Fruit fly (Drosophila melanogaster) whole organism, adult: ENCODE data around the gene Ada.

Experiments used
- CG11617 ChIP-seq: fragments of 200-800 bp; sonication (Bioruptor generic); optimal IDR thresholded peaks from 2 replicates; lab custom pipeline; 2017; ENCODE audit warnings: mild to moderate bottlenecking, missing biosample characterization, missing genetic modification reagents, missing genetic modification characterization
- CG12768 ChIP-seq: fragments of 200-800 bp; sonication (Bioruptor generic); optimal IDR thresholded peaks from 2 replicates; lab custom pipeline; 2017; ENCODE audit warnings: missing biosample characterization, missing genetic modification characterization, mild to moderate bottlenecking, moderate library complexity, missing genetic modification reagents
- CG14711 ChIP-seq: fragments of 200-800 bp; sonication (Bioruptor generic); optimal IDR thresholded peaks from 2 replicates; lab custom pipeline; 2018; ENCODE audit warnings: missing biosample characterization, mild to moderate bottlenecking, missing genetic modification characterization, moderate library complexity
- CG1620 ChIP-seq: fragments of 200-800 bp; sonication (Bioruptor generic); optimal IDR thresholded peaks from 2 replicates; lab custom pipeline; 2016; ENCODE audit warnings: missing biosample characterization, missing genetic modification characterization
- CG33017 ChIP-seq: fragments of 200-800 bp; sonication (Bioruptor generic); optimal IDR thresholded peaks from 2 replicates; lab custom pipeline; 2018; ENCODE audit warnings: missing biosample characterization, mild to moderate bottlenecking, missing genetic modification characterization, moderate library complexity
- CG5204 ChIP-seq: fragments of 200-800 bp; sonication (Bioruptor generic); optimal IDR thresholded peaks from 2 replicates; lab custom pipeline; 2016; ENCODE audit warnings: missing biosample characterization, missing genetic modification characterization
- CG7045 ChIP-seq: fragments of 200-800 bp; sonication (Bioruptor generic); optimal IDR thresholded peaks from 2 replicates; lab custom pipeline; 2017; ENCODE audit warnings: missing biosample characterization, mild to moderate bottlenecking, missing genetic modification characterization
- CG7101 ChIP-seq: fragments of 200-800 bp; sonication (Bioruptor generic); optimal IDR thresholded peaks from 2 replicates; lab custom pipeline; 2018; ENCODE audit warnings: missing biosample characterization, mild to moderate bottlenecking, missing genetic modification characterization, moderate library complexity
- Clk ChIP-seq: fragments of 200-800 bp; sonication (Bioruptor generic); optimal IDR thresholded peaks from 2 replicates; lab custom pipeline; 2017; ENCODE audit warnings: missing biosample characterization, missing genetic modification characterization
- Crg-1 ChIP-seq: fragments of 200-800 bp; sonication (Bioruptor generic); optimal IDR thresholded peaks from 2 replicates; lab custom pipeline; 2016; ENCODE audit warnings: missing biosample characterization, missing genetic modification characterization
- Hr96 ChIP-seq: fragments of 200-800 bp; sonication (Bioruptor generic); optimal IDR thresholded peaks from 2 replicates; lab custom pipeline; 2016; ENCODE audit warnings: missing biosample characterization, missing genetic modification characterization
- Mnt ChIP-seq: fragments of 200-800 bp; sonication (Bioruptor generic); optimal IDR thresholded peaks from 2 replicates; lab custom pipeline; 2016; ENCODE audit warnings: missing biosample characterization, mild to moderate bottlenecking, missing genetic modification characterization
- bab1 ChIP-seq: fragments of 200-800 bp; sonication (Bioruptor generic); optimal IDR thresholded peaks from 3 replicates; lab custom pipeline; 2019; ENCODE audit warnings: missing biosample characterization, mild to moderate bottlenecking, missing genetic modification characterization, moderate library complexity
- cic ChIP-seq: fragments of 200-800 bp; sonication (Bioruptor generic); optimal IDR thresholded peaks from 2 replicates; lab custom pipeline; 2017; ENCODE audit warnings: missing biosample characterization, mild to moderate bottlenecking, missing genetic modification characterization, moderate library complexity
- cnc ChIP-seq, 2 experiments: fragments of >200 bp; optimal IDR thresholded peaks; 2 replicates each; lab custom pipeline; 2017
- kay ChIP-seq: fragments of 200-800 bp; sonication (Bioruptor generic); peaks from one replicate; lab custom pipeline; 2016; ENCODE audit warnings: missing biosample characterization, missing genetic modification characterization, borderline replicate concordance
- ovo ChIP-seq: fragments of 200-800 bp; sonication (Bioruptor generic); optimal IDR thresholded peaks from 2 replicates; lab custom pipeline; 2016; ENCODE audit warnings: missing biosample characterization, missing genetic modification characterization
- pad ChIP-seq: fragments of 200-800 bp; sonication (Bioruptor generic); optimal IDR thresholded peaks from 3 replicates; lab custom pipeline; 2017; ENCODE audit warnings: missing biosample characterization, missing genetic modification characterization, mild to moderate bottlenecking, moderate library complexity, missing genetic modification reagents
- tj ChIP-seq: fragments of 200-800 bp; sonication (Bioruptor generic); optimal IDR thresholded peaks from 3 replicates; lab custom pipeline; 2017; ENCODE audit warnings: missing biosample characterization, mild to moderate bottlenecking, missing genetic modification characterization, moderate library complexity
- toe ChIP-seq: fragments of 200-800 bp; sonication (Bioruptor generic); optimal IDR thresholded peaks from 2 replicates; lab custom pipeline; 2016; ENCODE audit warnings: missing biosample characterization, missing genetic modification characterization

Ada gene

dm6 chr3R:9055119-9056105 is 9.6 kb upstream of the Ada start:
- TF ChIP-seq ovo (GFP tag; lab: Kevin White, UChicago) (no peak), pad (GFP tag; lab: Kevin White, UChicago) (peak; percentile 9), CG14711 (peak; percentile 83), tj (GFP tag; lab: Kevin White, UChicago) (peak; percentile 86), Clk (GFP tag; lab: Kevin White, UChicago) (no peak), CG5204 (peak; percentile 43), CG12768 (GFP tag; lab: Kevin White, UChicago) (no peak), CG7045 (GFP tag; lab: Kevin White, UChicago) (peak; percentile 77), CG1620 (GFP tag; lab: Kevin White, UChicago) (peak; percentile 59), CG11617 (peak; percentile 44), CG33017 (tag; lab: Kevin White, UChicago) (peak; percentile 73), CG7101 (peak; percentile 79), toe (peak; percentile 14), cnc (optimal IDR thresholded peaks at IDR 0.05; lab: Kevin White, UChicago) (no peak), cic (GFP tag; lab: Kevin White, UChicago) (no peak), bab1 (peak; percentile 89), Hr96 (GFP tag; lab: Kevin White, UChicago) (peak; percentile 52), Crg-1 (GFP tag; lab: Kevin White, UChicago) (no peak), Mnt (GFP tag; lab: Kevin White, UChicago) (peak; percentile 62), kay (GFP tag; lab: Kevin White, UChicago) (peak; percentile 92)

dm6 chr3R:9056409-9057031 is 8.5 kb upstream of the Ada start:
- TF ChIP-seq CG11617 (no peak), tj (GFP tag; lab: Kevin White, UChicago) (no peak), bab1 (no peak), CG5204 (no peak), CG1620 (GFP tag; lab: Kevin White, UChicago) (no peak), CG33017 (tag; lab: Kevin White, UChicago) (peak; percentile 31), pad (GFP tag; lab: Kevin White, UChicago) (peak; percentile 90), CG7045 (GFP tag; lab: Kevin White, UChicago) (no peak), kay (GFP tag; lab: Kevin White, UChicago) (peak; percentile 83), Clk (GFP tag; lab: Kevin White, UChicago) (no peak), CG7101 (no peak), cic (GFP tag; lab: Kevin White, UChicago) (no peak), Hr96 (GFP tag; lab: Kevin White, UChicago) (peak; percentile 50), toe (no peak), Mnt (GFP tag; lab: Kevin White, UChicago) (peak; percentile 37), ovo (GFP tag; lab: Kevin White, UChicago) (peak; percentile 40), cnc (optimal IDR thresholded peaks at IDR 0.05; lab: Kevin White, UChicago) (no peak), CG12768 (GFP tag; lab: Kevin White, UChicago) (no peak), Crg-1 (GFP tag; lab: Kevin White, UChicago) (no peak), CG14711 (no peak)

- TF ChIP-seq CG7045 (GFP tag; lab: Kevin White, UChicago) (no peak), cnc (optimal IDR thresholded peaks at IDR 0.05; lab: Kevin White, UChicago) (no peak), tj (GFP tag; lab: Kevin White, UChicago) (no peak), pad (GFP tag; lab: Kevin White, UChicago) (no peak), kay (GFP tag; lab: Kevin White, UChicago) (no peak), bab1 (no peak), Crg-1 (GFP tag; lab: Kevin White, UChicago) (no peak), Mnt (GFP tag; lab: Kevin White, UChicago) (no peak)
Observed at dm6 chr3R:9057032-9057397, 8.0 kb upstream of the Ada start.

dm6 chr3R:9057398-9058058 is 7.5 kb upstream of the Ada start:
- peak; percentile 96 for TF ChIP-seq Clk (GFP tag; lab: Kevin White, UChicago)
- TF ChIP-seq cic (GFP tag; lab: Kevin White, UChicago) = peak; percentile 95
- TF ChIP-seq kay (GFP tag; lab: Kevin White, UChicago) = peak; percentile 99
- TF ChIP-seq CG1620 (GFP tag; lab: Kevin White, UChicago) = peak; percentile 75
- peak; percentile 87 for TF ChIP-seq CG5204
- peak; percentile 99 for TF ChIP-seq CG12768 (GFP tag; lab: Kevin White, UChicago)
- peak; percentile 99 for TF ChIP-seq CG11617
- TF ChIP-seq pad (GFP tag; lab: Kevin White, UChicago) = peak; percentile 89
- TF ChIP-seq CG7101 = peak; percentile 99
- peak; percentile 97 for TF ChIP-seq CG14711
- peak; percentile 79 for TF ChIP-seq ovo (GFP tag; lab: Kevin White, UChicago)
- TF ChIP-seq Hr96 (GFP tag; lab: Kevin White, UChicago) = peak; percentile 93
- TF ChIP-seq bab1 = peak; percentile 93
- TF ChIP-seq Mnt (GFP tag; lab: Kevin White, UChicago) = peak; percentile 79
- TF ChIP-seq cnc (optimal IDR thresholded peaks at IDR 0.05; lab: Kevin White, UChicago) = no peak
- TF ChIP-seq toe = peak; percentile 95
- peak; percentile 88 for TF ChIP-seq tj (GFP tag; lab: Kevin White, UChicago)
- TF ChIP-seq CG33017 (tag; lab: Kevin White, UChicago) = peak; percentile 99
- TF ChIP-seq Crg-1 (GFP tag; lab: Kevin White, UChicago) = peak; percentile 80
- peak; percentile 98 for TF ChIP-seq CG7045 (GFP tag; lab: Kevin White, UChicago)
